Worm (Caenorhabditis elegans): ENCODE results near the gene enri-2.

DNA sequence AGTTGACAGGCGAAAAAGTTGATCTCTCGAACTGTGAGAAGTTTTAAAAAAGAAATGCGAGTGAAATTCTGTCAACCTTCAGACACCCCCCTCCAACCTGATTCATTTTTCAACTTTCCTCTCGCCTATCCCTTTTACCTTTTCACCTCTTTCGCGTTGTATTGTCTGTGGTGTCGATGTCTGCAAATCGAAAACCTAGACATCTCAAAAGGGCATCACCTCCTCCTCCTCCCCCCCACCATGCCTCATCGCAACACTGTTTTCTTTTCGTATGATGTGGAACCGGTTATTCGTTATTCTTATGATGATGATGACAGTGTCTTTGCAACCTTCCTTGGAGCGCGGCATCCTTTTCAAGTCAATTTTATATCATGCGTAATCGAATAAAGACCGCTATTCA is 37.7 kb upstream of the enri-2 start:
- no peak for TF ChIP-seq unc-62 (GFP tag; optimal IDR thresholded peaks at IDR 0.05)
- TF ChIP-seq ceh-39 (tag; optimal IDR thresholded peaks at IDR 0.05): no peak
- no peak for TF ChIP-seq blmp-1 (tag; optimal IDR thresholded peaks at IDR 0.05)
- no peak for TF ChIP-seq nhr-12 (tag; optimal IDR thresholded peaks at IDR 0.05)
- no peak for TF ChIP-seq cnd-1 (tag; optimal IDR thresholded peaks at IDR 0.05)
- no peak for TF ChIP-seq mep-1 (tag; optimal IDR thresholded peaks at IDR 0.05)

All from whole organism, mixed stage, embryonic.